Fruit fly (Drosophila melanogaster) S2 (cell line): ENCODE data around the gene CG44325.

Source experiments
- CG8478 ChIP-seq: fragments of >200 bp; optimal IDR thresholded peaks from 2 replicates; lab custom pipeline; 2018
- CTCF ChIP-seq, 2 experiments: fragments of >200 bp; optimal IDR thresholded peaks; 2 replicates each; lab custom pipeline; 2018

The CG44325 gene

DNA sequence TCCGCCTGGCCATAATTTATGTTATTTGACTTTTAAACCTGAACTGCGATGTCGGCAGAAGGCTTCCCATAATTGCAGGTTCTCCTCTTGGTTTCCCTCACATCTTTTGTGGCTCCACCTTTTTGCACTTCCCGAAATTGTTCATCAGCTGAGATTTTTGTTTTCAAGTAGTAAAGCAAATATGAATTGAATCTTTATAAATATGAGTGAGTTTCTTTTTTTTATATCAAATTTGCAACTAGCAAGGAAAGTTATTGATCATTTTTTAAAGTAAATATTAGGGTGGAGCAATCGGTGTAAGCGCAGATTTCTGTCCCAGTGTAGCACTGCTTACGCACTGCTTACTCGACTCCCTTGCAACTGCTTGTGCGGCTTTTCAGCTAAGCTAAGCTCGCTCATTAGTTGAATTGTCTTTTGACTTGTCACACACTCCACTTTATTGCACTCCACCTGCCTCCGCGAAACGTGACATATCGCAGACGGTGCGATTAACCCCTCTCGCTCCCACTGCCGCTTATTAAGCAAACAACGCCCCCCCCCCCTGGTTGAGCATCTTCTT is 31.8 kb downstream of the CG44325 start:
- TF ChIP-seq CTCF (optimal IDR thresholded peaks at IDR 0.05; lab: Kevin White, UChicago) (no peak), CG8478 (lab: Kevin White, UChicago) (no peak)

DNA sequence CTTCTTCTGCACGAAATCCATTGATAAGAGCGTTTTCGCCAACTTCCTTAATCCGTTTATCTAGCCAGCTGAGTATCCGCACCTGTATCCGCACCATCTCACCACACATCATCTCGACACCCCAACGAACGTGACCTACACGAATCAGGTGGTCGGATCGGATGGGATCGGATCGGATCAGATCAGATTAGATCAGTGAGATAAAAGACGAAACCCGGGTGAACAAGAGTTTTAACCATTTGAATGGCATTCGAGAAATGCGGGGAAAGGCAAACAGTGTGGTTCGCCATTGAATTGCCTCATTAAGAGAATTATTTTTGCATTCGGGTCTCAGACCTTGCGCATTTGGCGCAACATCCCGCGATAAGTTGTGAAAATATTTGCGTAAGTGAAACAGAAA is 33.4 kb downstream of the CG44325 start:
- TF ChIP-seq CTCF (optimal IDR thresholded peaks at IDR 0.05; lab: Kevin White, UChicago) (no peak), CG8478 (lab: Kevin White, UChicago) (no peak)

DNA sequence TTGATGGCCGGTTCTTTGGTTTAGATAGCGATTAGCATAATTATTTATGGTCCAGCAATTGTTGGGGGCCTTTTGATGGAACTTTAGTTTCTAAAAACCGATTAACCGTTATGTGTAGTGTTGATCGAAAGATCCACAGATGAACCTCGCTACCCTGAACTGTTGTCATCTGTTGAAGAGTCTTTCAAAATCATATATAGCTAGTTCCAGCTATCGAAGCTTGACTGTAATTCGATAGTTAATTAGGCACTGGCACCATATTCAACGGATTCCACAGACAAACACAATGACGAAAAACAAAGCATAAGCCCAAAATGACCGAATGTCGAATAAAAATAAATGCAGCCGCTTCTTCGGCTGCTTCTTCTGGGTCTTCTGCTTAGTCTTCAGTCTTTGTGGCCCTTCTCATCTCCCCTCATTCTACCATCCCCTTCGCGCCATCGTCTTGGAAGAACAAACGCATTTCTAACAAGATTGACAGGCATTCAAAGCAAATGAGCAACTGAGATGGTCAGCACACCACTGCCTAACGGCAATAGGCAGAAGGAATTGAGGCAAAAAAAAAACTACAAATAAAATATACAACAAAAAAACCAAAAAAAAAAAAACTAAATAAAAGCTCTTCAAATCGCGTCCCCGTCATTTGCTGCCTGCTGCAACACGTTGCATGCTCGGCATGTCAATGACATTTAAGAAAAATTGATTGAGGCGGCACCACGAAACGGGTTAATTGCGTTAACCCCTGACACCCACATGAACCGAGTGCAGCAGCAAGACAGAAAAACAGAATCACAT is 34.4 kb downstream of the CG44325 start:
- TF ChIP-seq CTCF (optimal IDR thresholded peaks at IDR 0.05; lab: Kevin White, UChicago) (no peak), CG8478 (lab: Kevin White, UChicago) (no peak)

DNA sequence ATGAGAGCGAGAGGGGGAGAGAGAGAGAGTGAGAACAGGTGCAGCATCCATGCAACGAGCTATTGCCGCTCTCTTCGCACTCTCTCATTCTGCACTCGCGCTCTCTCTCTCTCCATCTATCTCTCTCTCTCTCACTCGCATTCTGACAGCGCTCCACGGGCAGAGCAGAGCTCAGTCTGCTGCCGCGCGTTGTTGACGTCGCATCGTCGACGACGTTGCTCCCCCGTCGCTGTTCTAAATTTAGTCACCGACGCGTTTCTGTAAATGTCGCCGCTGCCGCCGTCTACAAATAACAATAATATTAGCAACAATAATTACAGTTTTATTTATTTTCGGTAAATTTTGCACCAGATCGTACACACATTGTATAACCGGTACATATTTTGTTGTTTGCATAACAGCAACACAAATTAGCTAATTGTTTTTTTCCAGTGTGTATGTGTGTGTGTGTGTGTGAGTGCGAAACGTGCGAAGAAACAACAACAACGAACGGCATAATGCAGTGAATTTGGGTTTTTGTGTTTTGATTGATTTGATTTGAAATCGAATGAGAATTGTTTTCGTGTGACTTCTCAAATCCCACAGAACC is 35.7 kb downstream of the CG44325 start:
- TF ChIP-seq CG8478 (lab: Kevin White, UChicago), result no peak
- TF ChIP-seq CTCF (optimal IDR thresholded peaks at IDR 0.05; lab: Kevin White, UChicago), result peak; percentile 43 to 76

DNA sequence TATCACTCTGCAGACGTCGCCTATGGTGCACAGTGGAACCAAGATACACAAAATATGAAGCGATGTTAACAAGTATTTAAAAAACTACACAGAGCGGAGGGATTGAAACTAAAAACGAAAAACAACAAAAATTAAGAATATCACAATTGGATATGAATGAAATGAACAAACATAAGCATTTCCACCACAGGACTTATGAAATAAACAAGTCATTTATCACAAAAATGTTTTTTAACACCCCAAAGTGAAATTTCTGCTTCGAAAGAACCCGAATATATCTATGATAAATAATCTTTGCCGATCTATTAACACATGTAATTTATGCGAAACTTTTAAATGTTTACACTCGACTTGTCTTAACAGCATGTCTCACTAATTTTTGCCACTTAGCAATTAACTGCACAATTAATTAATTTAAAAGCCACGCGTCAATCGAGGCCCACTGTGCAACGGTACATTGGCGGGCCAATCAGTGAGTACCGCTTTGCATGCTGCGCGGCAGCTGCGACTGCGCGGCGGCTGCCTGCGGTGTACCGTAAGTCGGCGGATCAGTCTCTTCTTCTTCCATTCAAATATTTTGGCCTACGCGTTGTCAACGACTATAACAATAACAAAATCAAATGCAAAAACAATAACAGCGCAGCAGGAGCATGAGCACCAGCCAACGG is 36.4 kb downstream of the CG44325 start:
- TF ChIP-seq CG8478 (lab: Kevin White, UChicago) (no peak), CTCF (optimal IDR thresholded peaks at IDR 0.05; lab: Kevin White, UChicago) (no peak)

DNA sequence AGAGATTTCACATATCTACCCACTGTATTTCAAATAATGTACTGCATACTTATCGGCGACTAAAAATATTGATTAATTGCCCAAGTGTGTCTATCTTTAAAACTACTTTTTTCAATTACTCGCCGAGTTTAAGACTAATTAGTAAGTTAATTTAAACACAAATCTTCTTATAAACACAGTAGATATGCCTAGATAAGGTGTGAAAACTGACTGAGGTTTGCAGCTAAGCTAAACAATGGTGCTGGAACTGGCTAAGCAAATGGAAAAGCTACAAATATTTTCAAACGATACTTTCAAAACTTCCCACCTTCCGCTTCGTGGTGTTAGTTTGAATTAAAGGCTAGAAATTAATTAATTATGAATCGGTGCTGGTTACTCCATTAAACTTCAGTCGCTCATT is 37.4 kb downstream of the CG44325 start:
- TF ChIP-seq CTCF (optimal IDR thresholded peaks at IDR 0.05; lab: Kevin White, UChicago) (peak; percentile 42 to 61), CG8478 (lab: Kevin White, UChicago) (no peak)

DNA sequence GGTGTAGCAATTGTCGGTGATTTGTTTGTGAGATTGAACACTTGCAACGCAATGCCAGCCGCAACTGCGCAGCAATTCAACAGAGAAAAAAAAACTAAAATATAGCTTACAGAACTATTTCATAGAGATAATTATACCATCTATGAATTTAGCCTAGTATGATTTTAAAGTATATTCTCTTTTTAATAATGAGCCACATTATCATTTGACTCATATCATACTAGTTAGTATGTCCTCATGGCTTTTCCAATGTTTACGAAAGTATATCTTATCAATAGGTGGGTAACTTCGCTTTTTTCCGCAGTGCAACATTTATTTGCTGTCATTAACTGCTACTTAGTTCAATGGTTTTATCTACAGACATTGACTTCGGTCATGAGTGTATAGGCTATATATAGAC is 39.5 kb downstream of the CG44325 start:
- TF ChIP-seq CTCF (optimal IDR thresholded peaks at IDR 0.05; lab: Kevin White, UChicago), result no peak
- no peak for TF ChIP-seq CG8478 (lab: Kevin White, UChicago)

DNA sequence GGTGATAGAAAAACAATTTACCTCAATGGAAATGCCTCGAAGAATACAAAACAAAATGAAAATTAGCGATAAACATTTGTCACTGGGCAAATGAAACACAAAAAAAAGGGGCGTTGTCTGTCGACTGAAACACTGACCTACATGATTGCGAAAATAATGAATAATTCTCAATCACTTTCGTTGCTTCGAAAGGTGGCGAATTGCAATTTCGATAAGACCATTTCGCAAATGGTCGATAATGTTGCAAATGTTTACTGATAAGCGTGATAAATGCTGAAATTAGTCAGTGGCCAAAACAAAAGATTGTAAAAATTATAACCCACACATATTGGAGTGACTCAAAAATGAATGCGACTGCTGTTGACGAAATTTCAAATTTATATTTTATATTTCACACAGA is 42.2 kb downstream of the CG44325 start:
- TF ChIP-seq CG8478 (lab: Kevin White, UChicago) (no peak), CTCF (optimal IDR thresholded peaks at IDR 0.05; lab: Kevin White, UChicago) (no peak)

DNA sequence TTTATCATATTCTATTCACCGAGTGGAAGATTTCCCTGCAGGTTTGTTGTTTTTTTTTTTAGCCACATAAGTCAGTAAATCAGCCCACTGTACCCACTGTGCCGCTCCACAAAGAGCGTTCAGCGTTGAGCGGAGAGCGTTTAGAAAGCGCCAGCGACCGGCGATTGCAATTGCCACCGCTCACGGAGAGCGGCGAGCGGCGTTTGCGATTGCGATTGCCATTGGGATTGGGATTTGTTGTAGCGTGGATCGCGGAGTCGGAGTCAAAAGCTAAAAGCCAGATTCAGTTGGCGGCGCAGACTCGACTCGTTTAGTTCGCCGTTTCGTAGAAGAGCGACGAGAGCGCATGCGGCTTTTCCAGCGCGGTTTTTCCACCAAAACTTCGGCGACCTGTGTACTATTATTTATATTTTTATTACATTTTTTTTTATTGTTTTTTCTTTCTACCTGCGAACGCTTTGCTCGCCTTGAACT is 48.4 kb downstream of the CG44325 start, which contains the start of gene Nost:
Nost (plus strand) TSS at position 306 of the 474 bp plus-strand sequence.
- no peak for TF ChIP-seq CG8478 (lab: Kevin White, UChicago)
- no peak for TF ChIP-seq CTCF (optimal IDR thresholded peaks at IDR 0.05; lab: Kevin White, UChicago)

DNA sequence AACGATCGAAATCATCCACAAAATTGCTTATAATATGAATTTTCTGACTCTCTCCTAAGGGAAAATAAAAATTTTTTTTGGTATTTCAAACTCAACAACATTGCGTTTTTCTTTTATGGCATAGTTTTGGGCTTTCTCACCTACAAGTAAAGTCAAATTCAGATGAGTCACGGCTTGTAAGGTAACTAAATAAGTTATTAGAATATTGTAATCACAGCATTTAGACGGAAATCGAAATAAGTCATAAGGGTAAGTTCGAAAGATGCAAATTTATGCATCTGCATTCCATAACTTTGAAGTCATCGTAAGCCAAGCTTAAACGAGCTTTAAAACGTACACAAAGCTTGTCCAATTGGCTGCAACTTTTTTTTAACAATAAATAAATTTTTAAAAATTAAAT is 48.9 kb downstream of the CG44325 start:
- no peak for TF ChIP-seq CG8478 (lab: Kevin White, UChicago)
- no peak for TF ChIP-seq CTCF (optimal IDR thresholded peaks at IDR 0.05; lab: Kevin White, UChicago)
